Worm (Caenorhabditis elegans) whole organism, young adult: ENCODE results near the gene ZK6.8.

Source experiments
- B0336.3 ChIP-seq: fragments of 200-800 bp; sonication (Bioruptor generic); IDR thresholded peaks from 2 replicates; pipeline ENCODE4 v1.3.6; 2022; ENCODE audit warnings: missing genetic modification characterization, missing compliant biosample characterization
- C06A6.2 ChIP-seq: fragments of 200-800 bp; sonication (Bioruptor generic); conservative IDR thresholded peaks from 2 replicates; pipeline ENCODE4 v1.3.6; 2022; ENCODE audit warnings: missing genetic modification characterization, missing compliant biosample characterization
- Y67H2A.10 ChIP-seq: fragments of 200-800 bp; sonication (Bioruptor generic); conservative IDR thresholded peaks from 2 replicates; pipeline ENCODE4 v1.3.6; 2022; ENCODE audit warnings: missing genetic modification reagents, missing genetic modification characterization, missing compliant biosample characterization
- Y95B8A.8 ChIP-seq: fragments of 200-800 bp; sonication (Bioruptor generic); IDR thresholded peaks from 2 replicates; pipeline ENCODE4 v1.3.6; 2022; ENCODE audit warnings: missing genetic modification reagents, missing genetic modification characterization, missing compliant biosample characterization
- akir-1 ChIP-seq: fragments of 200-800 bp; sonication (Bioruptor generic); optimal IDR thresholded peaks from 2 replicates; lab custom pipeline; 2018; ENCODE audit warnings: mild to moderate bottlenecking, missing genetic modification characterization, moderate library complexity, missing compliant biosample characterization
- attf-5 ChIP-seq: fragments of 200-800 bp; sonication (Bioruptor generic); optimal IDR thresholded peaks from 2 replicates; lab custom pipeline; 2018; ENCODE audit warnings: mild to moderate bottlenecking, missing genetic modification characterization, missing compliant biosample characterization
- ccch-3 ChIP-seq: fragments of 200-800 bp; sonication (Bioruptor generic); optimal IDR thresholded peaks from 2 replicates; lab custom pipeline; 2018; ENCODE audit warnings: mild to moderate bottlenecking, missing genetic modification characterization, missing compliant biosample characterization
- cebp-1 ChIP-seq, 2 experiments: fragments of 200-800 bp in 1 of 2; sonication (Bioruptor generic) in 1 of 2; sonication (generic microtip) in 1 of 2; IDR thresholded peaks in 1 of 2; optimal IDR thresholded peaks in 1 of 2; 2 replicates each; pipeline versions ENCODE4 v1.3.6 to Lab custom; 2017 to 2022; ENCODE audit warnings: missing compliant biosample characterization in 2 of 2, missing genetic modification characterization in 2 of 2, mild to moderate bottlenecking in 1 of 2, missing genetic modification reagents in 1 of 2, moderate library complexity in 1 of 2
- cebp-2 ChIP-seq: fragments of 200-800 bp; sonication (Bioruptor generic); IDR thresholded peaks from 2 replicates; pipeline ENCODE4 v1.3.6; 2022; ENCODE audit warnings: missing genetic modification characterization, missing compliant biosample characterization
- egl-18 ChIP-seq: fragments of 200-800 bp; sonication (Bioruptor generic); IDR thresholded peaks from 2 replicates; pipeline ENCODE4 v1.3.6; 2022; ENCODE audit warnings: missing genetic modification reagents, missing genetic modification characterization, missing compliant biosample characterization
- him-1 ChIP-seq: sonication (generic microtip); optimal IDR thresholded peaks from 2 replicates; lab custom pipeline; 2016; ENCODE audit warnings: missing genotype, missing genetic modification reagents, missing genetic modification characterization, missing compliant biosample characterization
- hlh-26 ChIP-seq: fragments of 200-800 bp; sonication (Bioruptor generic); conservative IDR thresholded peaks from 2 replicates; pipeline ENCODE4 v1.3.6; 2022; ENCODE audit warnings: missing genetic modification reagents, missing genetic modification characterization, missing compliant biosample characterization
- hsf-1 ChIP-seq: fragments of 200-800 bp; sonication (Bioruptor generic); IDR thresholded peaks from 2 replicates; pipeline ENCODE4 v1.3.6; 2022; ENCODE audit warnings: missing genetic modification reagents, missing genetic modification characterization, missing compliant biosample characterization
- let-607 ChIP-seq, 2 experiments: fragments of 200-800 bp in 1 of 2; sonication (Bioruptor generic) in 1 of 2; sonication (generic microtip) in 1 of 2; optimal IDR thresholded peaks; 2 replicates each; lab custom pipeline; 2016 to 2018; ENCODE audit warnings: mild to moderate bottlenecking in 2 of 2, missing compliant biosample characterization in 2 of 2, missing genetic modification characterization in 2 of 2, moderate library complexity in 2 of 2, missing genotype in 1 of 2
- lin-40 ChIP-seq: sonication (generic microtip); optimal IDR thresholded peaks from 2 replicates; lab custom pipeline; 2016; ENCODE audit warnings: missing genetic modification characterization, mild to moderate bottlenecking, missing compliant biosample characterization, missing genotype, missing genetic modification reagents
- madf-8 ChIP-seq: fragments of 200-800 bp; sonication (Bioruptor generic); conservative IDR thresholded peaks from 2 replicates; pipeline ENCODE4 v1.3.6; 2022; ENCODE audit warnings: missing genetic modification reagents, missing genetic modification characterization, missing compliant biosample characterization
- nfya-1 ChIP-seq: sonication (generic microtip); optimal IDR thresholded peaks from 2 replicates; lab custom pipeline; 2017; ENCODE audit warnings: antibody characterized with exemption, missing compliant biosample characterization, missing genetic modification characterization, borderline replicate concordance; ENCODE audit not compliant: insufficient read depth
- nfyb-1 ChIP-seq: fragments of 200-800 bp; sonication (Bioruptor generic); IDR thresholded peaks from 2 replicates; pipeline ENCODE4 v1.3.6; 2022; ENCODE audit warnings: missing genetic modification reagents, missing genetic modification characterization, missing compliant biosample characterization
- nhr-80 ChIP-seq: sonication (generic microtip); optimal IDR thresholded peaks from 2 replicates; lab custom pipeline; 2016; ENCODE audit warnings: missing genetic modification characterization, missing compliant biosample characterization
- repo-1 ChIP-seq: sonication (generic microtip); optimal IDR thresholded peaks from 2 replicates; lab custom pipeline; 2017; ENCODE audit warnings: mild to moderate bottlenecking, missing genetic modification characterization, missing compliant biosample characterization
- snpc-3.4 ChIP-seq: sonication (generic microtip); optimal IDR thresholded peaks from 2 replicates; lab custom pipeline; 2017; ENCODE audit warnings: missing genetic modification characterization, mild to moderate bottlenecking, missing compliant biosample characterization, antibody characterized with exemption, moderate library complexity, missing genotype, missing genetic modification reagents
- snpc-4 ChIP-seq, 5 experiments: fragments of 150-350 bp in 1 of 5; sonication (generic microtip) in 4 of 5; optimal IDR thresholded peaks; 2 replicates each; lab custom pipeline; 2014 to 2018; ENCODE audit warnings: missing genetic modification characterization in 5 of 5, missing biosample characterization in 3 of 5, antibody characterized with exemption in 2 of 5, mild to moderate bottlenecking in 2 of 5, missing compliant biosample characterization in 2 of 5, missing genotype in 2 of 5, moderate library complexity in 2 of 5, missing genetic modification reagents in 1 of 5
- somi-1 ChIP-seq: fragments of 200-800 bp; sonication (Bioruptor generic); optimal IDR thresholded peaks from 2 replicates; lab custom pipeline; 2018; ENCODE audit warnings: mild to moderate bottlenecking, missing genetic modification characterization, missing compliant biosample characterization
- ztf-18 ChIP-seq: sonication (generic microtip); optimal IDR thresholded peaks from 2 replicates; lab custom pipeline; 2016; ENCODE audit warnings: missing genotype, mild to moderate bottlenecking, missing genetic modification characterization, missing compliant biosample characterization
- ztf-22 ChIP-seq: fragments of 200-800 bp; sonication (Bioruptor generic); optimal IDR thresholded peaks from 2 replicates; lab custom pipeline; 2018; ENCODE audit warnings: mild to moderate bottlenecking, missing genetic modification characterization, moderate library complexity, missing compliant biosample characterization
- ztf-25 ChIP-seq: fragments of 200-800 bp; sonication (Bioruptor generic); IDR thresholded peaks from 2 replicates; pipeline ENCODE4 v1.3.6; 2022; ENCODE audit warnings: missing genetic modification reagents, missing genetic modification characterization, missing compliant biosample characterization

ZK6.8 gene

ce11 chrV:378231-378630, 3.5 kb upstream of the ZK6.8 start:
- TF ChIP-seq akir-1 (GFP tag; lab: Kevin White, UChicago) (no peak), Y67H2A.10 (no peak), C06A6.2 (GFP tag; lab: Robert Waterston, UW) (peak; percentile 40; the same call in 1 of the 2 replicates), egl-18 (GFP tag; lab: Robert Waterston, UW) (0 out of 2 replicates have a peak, but pooled peaks have one; percentile 17)

ce11 chrV:380186-380585, 1.5 kb upstream of the ZK6.8 start, which contains the start of gene mltn-8:
TSS of gene mltn-8 (minus strand) at chrV:380286.
- TF ChIP-seq ccch-3 (GFP tag; lab: Kevin White, UChicago) (no peak), hsf-1 (GFP tag; lab: Robert Waterston, UW) (no peak), Y95B8A.8 (GFP tag; lab: Robert Waterston, UW) (no peak), ztf-18 (tag; lab: Kevin White, UChicago) (no peak), cebp-2 (GFP tag; lab: Robert Waterston, UW) (no peak)

ce11 chrV:384511-384910, 2.8 kb downstream of the ZK6.8 start:
- 0 out of 2 replicates have a peak, but pooled peaks have one; percentile 58 for TF ChIP-seq nfyb-1 (GFP tag; lab: Robert Waterston, UW)
- TF ChIP-seq lin-40 (tag; lab: Kevin White, UChicago): no peak
- TF ChIP-seq ztf-25: no peak
- TF ChIP-seq nhr-80 (tag; lab: Kevin White, UChicago): peak; percentile 65
- no peak for TF ChIP-seq snpc-3.4 (tag; lab: Kevin White, UChicago)

- TF ChIP-seq nfya-1 (tag; lab: Kevin White, UChicago) (no peak), snpc-4 (GFP tag; optimal IDR thresholded peaks at IDR 0.05; lab: Kevin White, UChicago) (no peak), snpc-4 (tag; optimal IDR thresholded peaks at IDR 0.05; lab: Kevin White, UChicago) (peak in 1 of 4 experiments; percentile 16), somi-1 (GFP tag; lab: Kevin White, UChicago) (no peak), nhr-80 (tag; lab: Kevin White, UChicago) (peak; percentile 79), cebp-1 (GFP tag; IDR thresholded peaks at IDR 0.05; lab: Robert Waterston, UW) (no peak), cebp-1 (tag; optimal IDR thresholded peaks at IDR 0.05; lab: Kevin White, UChicago) (peak; percentile 26), hlh-26 (GFP tag; lab: Robert Waterston, UW) (no peak), attf-5 (GFP tag; lab: Kevin White, UChicago) (no peak), ztf-22 (GFP tag; lab: Kevin White, UChicago) (peak; percentile 10)
These were observed 3.8 kb downstream of the ZK6.8 start, which contains the start of gene lipl-5 for ce11 chrV:385488-385887. TSS of gene lipl-5 (plus strand) at chrV:385746.

- no peak for TF ChIP-seq let-607 (tag; optimal IDR thresholded peaks at IDR 0.05; lab: Kevin White, UChicago)
- 0 out of 2 replicates have a peak, but pooled peaks have one; percentile 23 for TF ChIP-seq B0336.3
- TF ChIP-seq him-1 (tag; lab: Kevin White, UChicago): no peak
- TF ChIP-seq repo-1 (tag; lab: Kevin White, UChicago): peak; percentile 13
These were observed 6.7 kb downstream of the ZK6.8 start, which contains the start of gene ZK6.6 for ce11 chrV:388397-388796. TSS of gene ZK6.6 (plus strand) at chrV:388697.

ce11 chrV:392199-392678, 10.5 kb downstream of the ZK6.8 start, which contains the start of gene nhr-254:
TSS of gene nhr-254 (plus strand) at chrV:392628.
- no peak for TF ChIP-seq madf-8 (GFP tag; lab: Robert Waterston, UW)
